Fruit fly (Drosophila melanogaster) whole organism, prepupa: ENCODE results near the gene CG11345.

Source experiments
- Blimp-1 ChIP-seq: fragments of 200-800 bp; sonication (Bioruptor generic); optimal IDR thresholded peaks from 3 replicates; lab custom pipeline; 2017; ENCODE audit warnings: missing biosample characterization, missing genetic modification characterization, mild to moderate bottlenecking, moderate library complexity, missing genetic modification reagents
- CG10631 ChIP-seq: fragments of 200-800 bp; sonication (Bioruptor generic); optimal IDR thresholded peaks from 2 replicates; lab custom pipeline; 2016; ENCODE audit warnings: missing biosample characterization, missing genetic modification characterization
- CG11762 ChIP-seq: fragments of 200-800 bp; sonication (Bioruptor generic); optimal IDR thresholded peaks from 3 replicates; lab custom pipeline; 2016; ENCODE audit warnings: missing biosample characterization, missing genetic modification characterization; ENCODE audit not compliant: insufficient read depth
- CG16779 ChIP-seq: fragments of 200-800 bp; sonication (Bioruptor generic); optimal IDR thresholded peaks from 3 replicates; lab custom pipeline; 2017; ENCODE audit warnings: missing biosample characterization, mild to moderate bottlenecking, missing genetic modification characterization
- CG32006 ChIP-seq: fragments of 200-800 bp; sonication (Bioruptor generic); optimal IDR thresholded peaks from 3 replicates; lab custom pipeline; 2017; ENCODE audit warnings: missing biosample characterization, mild to moderate bottlenecking, missing genetic modification characterization
- CG3919 ChIP-seq: fragments of 200-800 bp; sonication (Bioruptor generic); optimal IDR thresholded peaks from 3 replicates; lab custom pipeline; 2016; ENCODE audit warnings: missing biosample characterization, missing genetic modification characterization
- Hr38 ChIP-seq: sonication (Bioruptor generic); optimal IDR thresholded peaks from 2 replicates; lab custom pipeline; 2016; ENCODE audit warnings: missing biosample characterization, missing genetic modification characterization
- Hr39 ChIP-seq: fragments of 200-800 bp; sonication (Bioruptor generic); optimal IDR thresholded peaks from 2 replicates; lab custom pipeline; 2016; ENCODE audit warnings: missing biosample characterization, missing genetic modification characterization
- Met ChIP-seq: fragments of 200-800 bp; sonication (Bioruptor generic); optimal IDR thresholded peaks from 3 replicates; lab custom pipeline; 2016; ENCODE audit warnings: missing biosample characterization, missing genetic modification characterization
- dac ChIP-seq: fragments of 200-800 bp; sonication (Bioruptor generic); optimal IDR thresholded peaks from 2 replicates; lab custom pipeline; 2017; ENCODE audit warnings: missing biosample characterization, mild to moderate bottlenecking, missing genetic modification characterization
- lz ChIP-seq: fragments of 200-800 bp; sonication (Bioruptor generic); optimal IDR thresholded peaks from 3 replicates; lab custom pipeline; 2016; ENCODE audit warnings: missing biosample characterization, missing genetic modification characterization
- net ChIP-seq: fragments of 200-800 bp; sonication (Bioruptor generic); optimal IDR thresholded peaks from 3 replicates; lab custom pipeline; 2016; ENCODE audit warnings: missing biosample characterization, missing genetic modification characterization

DNA sequence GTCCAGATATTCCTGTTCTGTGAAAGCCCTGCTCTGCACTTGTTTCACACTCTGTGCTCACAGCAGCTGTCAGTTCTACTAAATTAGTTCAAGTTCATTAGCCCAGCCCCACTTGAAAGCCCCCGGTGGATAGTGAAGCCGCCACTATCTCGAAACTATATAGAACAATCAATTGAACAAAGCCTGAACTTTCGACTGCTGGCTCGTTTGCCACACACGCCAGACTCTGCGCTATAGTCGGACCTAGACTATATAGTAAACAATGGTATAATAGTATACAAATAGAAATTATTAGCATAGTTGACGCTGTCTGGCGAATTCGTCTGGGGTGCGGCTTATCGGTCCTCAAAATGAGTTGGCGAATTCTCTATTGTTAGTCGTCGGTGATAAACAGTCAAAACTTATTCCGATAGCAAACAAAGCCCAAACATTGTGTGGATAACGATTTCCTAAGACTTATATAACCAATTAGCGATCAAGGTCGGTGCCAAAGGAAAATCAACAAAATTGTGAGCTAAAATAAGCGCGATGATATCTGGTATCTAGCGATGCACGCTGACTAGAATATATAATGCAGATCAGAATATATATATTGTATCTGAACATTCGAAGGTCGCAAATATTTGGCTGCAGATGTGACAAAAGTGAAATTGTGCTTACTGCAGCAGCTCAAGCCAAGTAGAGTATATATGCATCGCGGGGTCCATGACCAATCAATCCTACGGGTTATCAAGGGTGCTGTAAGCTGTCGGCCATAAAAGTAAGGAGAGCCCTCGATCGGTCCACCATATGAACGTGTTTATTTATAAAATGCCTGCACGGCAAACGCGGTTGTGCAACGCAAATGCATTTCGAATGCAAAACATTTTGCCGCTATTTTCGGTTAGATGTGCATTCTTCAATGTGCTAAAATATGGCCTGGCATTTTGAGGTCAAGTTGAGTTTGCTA, 42.4 kb downstream of the CG11345 start:
- TF ChIP-seq Met, result no peak
- no peak for TF ChIP-seq dac (GFP tag; lab: Kevin White, UChicago)
- TF ChIP-seq Blimp-1 (GFP tag; lab: Kevin White, UChicago), result no peak
- no peak for TF ChIP-seq CG10631 (GFP tag; lab: Kevin White, UChicago)
- TF ChIP-seq CG3919 (GFP tag; lab: Kevin White, UChicago), result no peak
- no peak for TF ChIP-seq lz
- no peak for TF ChIP-seq CG11762 (GFP tag; lab: Kevin White, UChicago)
- no peak for TF ChIP-seq Hr38 (GFP tag; lab: Kevin White, UChicago)
- TF ChIP-seq CG16779 (tag; lab: Kevin White, UChicago), result no peak
- TF ChIP-seq net (GFP tag; lab: Kevin White, UChicago), result no peak
- no peak for TF ChIP-seq Hr39 (GFP tag; lab: Kevin White, UChicago)
- no peak for TF ChIP-seq CG32006 (GFP tag; lab: Kevin White, UChicago)
